Worm (Caenorhabditis elegans) whole organism, L1 larva: Measurements from ENCODE around the gene srv-5.
A peak's percentile ranks its signal among the peaks of the same experiment; 100 is the strongest.

Experiments
- C34B4.2 ChIP-seq: sonication (generic microtip); optimal IDR thresholded peaks from 2 replicates; lab custom pipeline; 2017; ENCODE audit warnings: mild to moderate bottlenecking, missing genetic modification characterization, missing compliant biosample characterization
- F16B12.6 ChIP-seq: fragments of 150-350 bp; optimal IDR thresholded peaks from 2 replicates; lab custom pipeline; 2014; ENCODE audit warnings: missing biosample characterization, missing genetic modification characterization
- Y116A8C.19 ChIP-seq: sonication (generic microtip); optimal IDR thresholded peaks from 2 replicates; lab custom pipeline; 2016; ENCODE audit warnings: missing compliant biosample characterization, missing genetic modification characterization, borderline replicate concordance
- alr-1 ChIP-seq: fragments of 200-800 bp; sonication (Bioruptor generic); optimal IDR thresholded peaks from 2 replicates; lab custom pipeline; 2018; ENCODE audit warnings: borderline replicate concordance, mild to moderate bottlenecking, missing genetic modification characterization, missing compliant biosample characterization
- ama-1 ChIP-seq: fragments of 150-350 bp; optimal IDR thresholded peaks from 2 replicates; lab custom pipeline; 2014
- blmp-1 ChIP-seq: fragments of 150-350 bp; optimal IDR thresholded peaks from 2 replicates; lab custom pipeline; 2014; ENCODE audit warnings: missing biosample characterization, missing genetic modification characterization
- ceh-63 ChIP-seq: fragments of 200-800 bp; sonication (Bioruptor generic); optimal IDR thresholded peaks from 2 replicates; lab custom pipeline; 2018; ENCODE audit warnings: mild to moderate bottlenecking, missing genetic modification characterization, missing compliant biosample characterization
- ceh-8 ChIP-seq: fragments of 200-800 bp; sonication (Bioruptor generic); optimal IDR thresholded peaks from 2 replicates; lab custom pipeline; 2018; ENCODE audit warnings: mild to moderate bottlenecking, missing genetic modification characterization, moderate library complexity, missing compliant biosample characterization
- ceh-88 ChIP-seq: fragments of 200-800 bp; sonication (Bioruptor generic); IDR thresholded peaks from 2 replicates; pipeline ENCODE4 v1.3.6; 2022; ENCODE audit warnings: missing genetic modification characterization, missing compliant biosample characterization
- ceh-90 ChIP-seq: sonication (generic microtip); optimal IDR thresholded peaks from 2 replicates; lab custom pipeline; 2016; ENCODE audit warnings: missing genetic modification characterization, missing compliant biosample characterization
- efl-1 ChIP-seq, 4 experiments: fragments of 150-350 bp; optimal IDR thresholded peaks in 3 of 4; peaks in 1 of 4; 1 replicate in 1 of 4; 2 replicates in 3 of 4; lab custom pipeline; 2014; ENCODE audit warnings: missing biosample characterization in 2 of 4, missing genetic modification characterization in 2 of 4, missing genetic modification reagents in 2 of 4
- egl-27 ChIP-seq, 2 experiments: fragments of 150-350 bp in 1 of 2; sonication (generic microtip); optimal IDR thresholded peaks; 3 replicates each; lab custom pipeline; 2017 to 2018; ENCODE audit warnings: missing biosample characterization in 2 of 2, missing genetic modification characterization in 2 of 2, missing genetic modification reagents in 2 of 2
- elt-2 ChIP-seq: sonication (generic microtip); optimal IDR thresholded peaks from 2 replicates; lab custom pipeline; 2016; ENCODE audit warnings: missing genetic modification characterization, mild to moderate bottlenecking, inconsistent platforms, missing compliant biosample characterization, missing genetic modification reagents
- ets-5 ChIP-seq: fragments of 200-800 bp; sonication (Bioruptor generic); IDR thresholded peaks from 2 replicates; pipeline ENCODE4 v1.3.6; 2022; ENCODE audit warnings: missing genetic modification characterization, missing compliant biosample characterization
- fkh-10 ChIP-seq: sonication (generic microtip); optimal IDR thresholded peaks from 2 replicates; lab custom pipeline; 2017; ENCODE audit warnings: missing biosample characterization, missing genetic modification reagents, missing genetic modification characterization
- fkh-4 ChIP-seq: sonication (generic microtip); optimal IDR thresholded peaks from 2 replicates; lab custom pipeline; 2016; ENCODE audit warnings: missing compliant biosample characterization, missing genetic modification characterization, borderline replicate concordance
- fkh-8 ChIP-seq: sonication (generic microtip); optimal IDR thresholded peaks from 2 replicates; lab custom pipeline; 2016; ENCODE audit warnings: mild to moderate bottlenecking, missing genetic modification characterization, missing compliant biosample characterization
- grh-1 ChIP-seq: fragments of 200-800 bp; sonication (Bioruptor generic); IDR thresholded peaks from 2 replicates; pipeline ENCODE4 v1.3.6; 2022; ENCODE audit warnings: missing genetic modification reagents, missing genetic modification characterization, missing compliant biosample characterization
- hlh-4 ChIP-seq: sonication (generic microtip); optimal IDR thresholded peaks from 2 replicates; lab custom pipeline; 2016; ENCODE audit warnings: mild to moderate bottlenecking, missing genetic modification characterization, missing compliant biosample characterization
- hpl-2 ChIP-seq: fragments of 150-350 bp; optimal IDR thresholded peaks from 2 replicates; lab custom pipeline; 2014; ENCODE audit warnings: missing biosample characterization, missing genetic modification reagents, missing genetic modification characterization
- irx-1 ChIP-seq: sonication (generic microtip); optimal IDR thresholded peaks from 2 replicates; lab custom pipeline; 2016; ENCODE audit warnings: missing genetic modification characterization, missing compliant biosample characterization
- isw-1 ChIP-seq: fragments of 200-800 bp; sonication (Bioruptor generic); IDR thresholded peaks from 2 replicates; pipeline ENCODE4 v1.3.6; 2022; ENCODE audit warnings: missing genetic modification characterization, missing compliant biosample characterization
- jun-1 ChIP-seq: fragments of 150-350 bp; optimal IDR thresholded peaks from 2 replicates; lab custom pipeline; 2014; ENCODE audit warnings: missing biosample characterization, missing genetic modification reagents, missing genetic modification characterization
- lin-15B ChIP-seq: fragments of 150-350 bp; sonication (generic microtip); optimal IDR thresholded peaks from 3 replicates; lab custom pipeline; 2014; ENCODE audit warnings: missing biosample characterization, missing genetic modification characterization
- lin-39 ChIP-seq: fragments of 150-350 bp; optimal IDR thresholded peaks from 2 replicates; lab custom pipeline; 2014; ENCODE audit warnings: missing biosample characterization, missing genetic modification reagents, missing genetic modification characterization
- lsy-2 ChIP-seq, 2 experiments: fragments of 150-350 bp; optimal IDR thresholded peaks; 2 replicates each; lab custom pipeline; 2014; ENCODE audit warnings: missing biosample characterization in 2 of 2, missing genetic modification characterization in 2 of 2
- mab-9 ChIP-seq: fragments of 200-800 bp; sonication (Bioruptor generic); IDR thresholded peaks from 2 replicates; pipeline ENCODE4 v1.3.6; 2022; ENCODE audit warnings: missing genetic modification reagents, missing genetic modification characterization, missing compliant biosample characterization
- mdl-1 ChIP-seq, 2 experiments: fragments of 150-350 bp; optimal IDR thresholded peaks; 2 replicates each; lab custom pipeline; 2014 to 2017; ENCODE audit warnings: missing biosample characterization in 2 of 2, missing genetic modification characterization in 2 of 2, inconsistent platforms in 1 of 2
- mef-2 ChIP-seq: fragments of 150-350 bp; optimal IDR thresholded peaks from 2 replicates; lab custom pipeline; 2014; ENCODE audit warnings: missing biosample characterization, missing genetic modification characterization
- nhr-19 ChIP-seq: fragments of 200-800 bp; sonication (Bioruptor generic); conservative IDR thresholded peaks from 2 replicates; pipeline ENCODE4 v1.3.6; 2022; ENCODE audit warnings: missing genetic modification characterization, missing compliant biosample characterization
- nhr-20 ChIP-seq: sonication (generic microtip); optimal IDR thresholded peaks from 2 replicates; lab custom pipeline; 2016; ENCODE audit warnings: mild to moderate bottlenecking, missing genetic modification characterization, missing compliant biosample characterization
- nhr-47 ChIP-seq: sonication (generic microtip); optimal IDR thresholded peaks from 2 replicates; lab custom pipeline; 2016; ENCODE audit warnings: mild to moderate bottlenecking, missing genetic modification characterization, moderate library complexity, missing compliant biosample characterization
- nhr-77 ChIP-seq: fragments of 150-350 bp; optimal IDR thresholded peaks from 2 replicates; lab custom pipeline; 2014; ENCODE audit warnings: missing biosample characterization, missing genetic modification characterization
- nhr-84 ChIP-seq: sonication (generic microtip); optimal IDR thresholded peaks from 2 replicates; lab custom pipeline; 2017; ENCODE audit warnings: missing biosample characterization, missing genetic modification characterization
- nhr-85 ChIP-seq: sonication (generic microtip); peaks from one replicate; lab custom pipeline; 2016; ENCODE audit warnings: missing genetic modification characterization, inconsistent platforms, missing compliant biosample characterization
- nhr-90 ChIP-seq: sonication (generic microtip); optimal IDR thresholded peaks from 2 replicates; lab custom pipeline; 2016; ENCODE audit warnings: mild to moderate bottlenecking, missing genetic modification characterization, missing compliant biosample characterization; ENCODE audit not compliant: poor library complexity
- pag-3 ChIP-seq: sonication (generic microtip); optimal IDR thresholded peaks from 2 replicates; lab custom pipeline; 2017; ENCODE audit warnings: missing genetic modification characterization, mild to moderate bottlenecking, missing compliant biosample characterization, antibody characterized with exemption, borderline replicate concordance; ENCODE audit not compliant: insufficient read depth
- pax-3 ChIP-seq: fragments of 200-800 bp; sonication (Bioruptor generic); optimal IDR thresholded peaks from 2 replicates; lab custom pipeline; 2018; ENCODE audit warnings: mild to moderate bottlenecking, missing genetic modification characterization, moderate library complexity, missing compliant biosample characterization
- rnt-1 ChIP-seq: sonication (generic microtip); optimal IDR thresholded peaks from 2 replicates; lab custom pipeline; 2016; ENCODE audit warnings: mild to moderate bottlenecking, missing genetic modification characterization, moderate library complexity, missing compliant biosample characterization
- snpc-4 ChIP-seq: fragments of 150-350 bp; optimal IDR thresholded peaks from 2 replicates; lab custom pipeline; 2014; ENCODE audit warnings: missing biosample characterization, missing genetic modification characterization
- snu-23 ChIP-seq: sonication (generic microtip); optimal IDR thresholded peaks from 2 replicates; lab custom pipeline; 2016; ENCODE audit warnings: missing genetic modification characterization, missing compliant biosample characterization
- sox-4 ChIP-seq: sonication (generic microtip); optimal IDR thresholded peaks from 2 replicates; lab custom pipeline; 2016; ENCODE audit warnings: missing genetic modification characterization, missing compliant biosample characterization
- sup-37 ChIP-seq: fragments of 200-800 bp; sonication (Bioruptor generic); optimal IDR thresholded peaks from 2 replicates; lab custom pipeline; 2018; ENCODE audit warnings: mild to moderate bottlenecking, missing genetic modification characterization, missing compliant biosample characterization
- swsn-7 ChIP-seq: sonication (generic microtip); optimal IDR thresholded peaks from 2 replicates; lab custom pipeline; 2016; ENCODE audit warnings: missing genetic modification characterization, missing compliant biosample characterization
- tlp-1 ChIP-seq: fragments of 150-350 bp; optimal IDR thresholded peaks from 2 replicates; lab custom pipeline; 2014; ENCODE audit warnings: missing biosample characterization, missing genetic modification characterization
- unc-130 ChIP-seq: fragments of 150-350 bp; optimal IDR thresholded peaks from 2 replicates; lab custom pipeline; 2017; ENCODE audit warnings: missing biosample characterization, missing genetic modification characterization, inconsistent platforms
- unc-30 ChIP-seq: sonication (generic microtip); optimal IDR thresholded peaks from 2 replicates; lab custom pipeline; 2017; ENCODE audit warnings: missing biosample characterization, missing genetic modification characterization
- unc-62 ChIP-seq: fragments of 150-350 bp; optimal IDR thresholded peaks from 2 replicates; lab custom pipeline; 2014; ENCODE audit warnings: missing biosample characterization, missing genetic modification reagents, missing genetic modification characterization
- unc-98 ChIP-seq: fragments of 200-800 bp; sonication (Bioruptor generic); IDR thresholded peaks from 2 replicates; pipeline ENCODE4 v1.3.6; 2022; ENCODE audit warnings: missing genetic modification characterization, missing compliant biosample characterization
- vab-15 ChIP-seq: sonication (generic microtip); optimal IDR thresholded peaks from 2 replicates; lab custom pipeline; 2017; ENCODE audit warnings: missing genotype, mild to moderate bottlenecking, missing genetic modification characterization, missing compliant biosample characterization
- xbp-1 ChIP-seq: sonication (generic microtip); optimal IDR thresholded peaks from 2 replicates; lab custom pipeline; 2016; ENCODE audit warnings: missing genetic modification characterization, missing compliant biosample characterization
- ztf-4 ChIP-seq: fragments of 150-350 bp; optimal IDR thresholded peaks from 2 replicates; lab custom pipeline; 2014; ENCODE audit warnings: missing biosample characterization, missing genetic modification characterization

The srv-5 gene

DNA sequence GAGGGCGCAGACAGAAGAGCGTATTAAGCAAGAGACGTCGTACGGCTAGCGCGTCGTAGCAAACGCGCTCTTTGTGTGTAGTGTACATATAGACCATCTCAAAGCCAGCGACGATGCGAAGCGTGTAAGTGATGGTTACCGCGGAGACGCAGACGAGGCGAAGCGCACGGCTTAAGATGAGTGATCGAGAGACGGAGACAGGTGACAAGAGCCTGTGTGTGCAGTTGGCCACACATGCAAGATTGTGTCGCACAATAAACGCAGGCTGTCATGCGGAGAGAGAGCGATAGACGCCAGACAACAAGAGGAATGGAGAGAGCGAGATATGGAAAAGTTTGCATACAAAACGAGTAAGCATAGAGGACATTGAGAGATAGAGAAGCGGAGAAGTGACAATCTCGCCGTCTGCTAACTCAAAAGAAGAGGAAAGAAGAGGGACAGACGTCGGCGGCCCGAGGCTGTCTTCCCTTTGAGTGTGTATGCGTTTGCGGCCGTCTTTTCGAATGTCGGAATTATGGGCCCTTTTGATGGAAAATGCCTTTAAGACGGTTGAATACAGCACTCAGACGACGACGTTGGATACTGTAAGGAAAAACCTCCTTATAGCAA lies 29.3 kb upstream of the srv-5 start:
- TF ChIP-seq xbp-1 (tag; lab: Kevin White, UChicago) (peak; percentile 96), isw-1 (GFP tag; lab: Robert Waterston, UW) (peak; percentile 81), egl-27 (tag; optimal IDR thresholded peaks at IDR 0.05; lab: Kevin White, UChicago) (peak in 1 of 2 experiments; percentile 73), elt-2 (tag; lab: Kevin White, UChicago) (peak; percentile 88), tlp-1 (tag; lab: Kevin White, UChicago) (no peak), grh-1 (peak; percentile 95), fkh-4 (tag; lab: Kevin White, UChicago) (peak; percentile 61), sup-37 (GFP tag; lab: Kevin White, UChicago) (peak; percentile 88), nhr-47 (peak; percentile 97), fkh-8 (tag; lab: Kevin White, UChicago) (peak; percentile 84), lin-39 (peak; percentile 84), mdl-1 (tag; optimal IDR thresholded peaks at IDR 0.05; lab: Kevin White, UChicago) (peak in 1 of 2 experiments; percentile 54), vab-15 (tag; lab: Kevin White, UChicago) (peak; percentile 9), ceh-8 (GFP tag; lab: Kevin White, UChicago) (peak; percentile 44), nhr-84 (no peak), swsn-7 (tag; lab: Kevin White, UChicago) (peak; percentile 98), fkh-10 (GFP tag; lab: Kevin White, UChicago) (no peak), snpc-4 (tag; lab: Kevin White, UChicago) (peak; percentile 18), Y116A8C.19 (tag; lab: Kevin White, UChicago) (no peak), alr-1 (tag; lab: Kevin White, UChicago) (no peak), ceh-90 (tag; lab: Kevin White, UChicago) (peak; percentile 32), mab-9 (GFP tag; lab: Robert Waterston, UW) (peak; percentile 67), ama-1 (lab: Kevin White, UChicago) (peak; percentile 65), nhr-90 (tag; lab: Kevin White, UChicago) (peak; percentile 96), unc-98 (GFP tag; lab: Robert Waterston, UW) (no peak), lsy-2 (tag; optimal IDR thresholded peaks at IDR 0.05; lab: Kevin White, UChicago) (peak; percentile 63 to 86), efl-1 (optimal IDR thresholded peaks at IDR 0.05; lab: Kevin White, UChicago) (peak; percentile 92 to 99), efl-1 (GFP tag; optimal IDR thresholded peaks at IDR 0.05 in 1 of 2; lab: Kevin White, UChicago) (peak; percentile 38 to 93), nhr-19 (GFP tag; lab: Robert Waterston, UW) (peak; percentile 93), snu-23 (peak; percentile 97), blmp-1 (peak; percentile 6), pax-3 (tag; lab: Kevin White, UChicago) (peak; percentile 86), unc-130 (no peak), unc-30 (tag; lab: Kevin White, UChicago) (no peak), nhr-20 (peak; percentile 97), nhr-85 (tag; lab: Kevin White, UChicago) (peak; percentile 99), rnt-1 (tag; lab: Kevin White, UChicago) (peak; percentile 60), ztf-4 (peak; percentile 95), pag-3 (tag; lab: Kevin White, UChicago) (no peak), hpl-2 (GFP tag; lab: Kevin White, UChicago) (peak; percentile 91), ets-5 (no peak), unc-62 (no peak), nhr-77 (tag; lab: Kevin White, UChicago) (peak; percentile 50), ceh-88 (GFP tag; lab: Robert Waterston, UW) (peak; percentile 78), F16B12.6 (no peak), C34B4.2 (tag; lab: Kevin White, UChicago) (no peak), sox-4 (peak; percentile 94), jun-1 (peak; percentile 91), ceh-63 (GFP tag; lab: Kevin White, UChicago) (no peak), irx-1 (peak; percentile 91), lin-15B (tag; lab: Kevin White, UChicago) (no peak), hlh-4 (tag; lab: Kevin White, UChicago) (no peak), mef-2 (tag; lab: Kevin White, UChicago) (peak; percentile 84)
